Fruit fly (Drosophila melanogaster) S2 (cell line): ENCODE data around the gene Qsox4.

Source experiments
- CG8478 ChIP-seq: fragments of >200 bp; optimal IDR thresholded peaks from 2 replicates; lab custom pipeline; 2018
- CTCF ChIP-seq, 2 experiments: fragments of >200 bp; optimal IDR thresholded peaks; 2 replicates each; lab custom pipeline; 2018

dm6 chr3R:23657357-23658318, 44.9 kb upstream of the Qsox4 start:
- TF ChIP-seq CG8478 (lab: Kevin White, UChicago) (no peak), CTCF (optimal IDR thresholded peaks at IDR 0.05; lab: Kevin White, UChicago) (peak; percentile 79 to 80)
